Fruit fly (Drosophila melanogaster) whole organism: ENCODE measurements around the gene CG34117.

Experiments used
- CG8478 ChIP-seq: fragments of >200 bp; optimal IDR thresholded peaks from 2 replicates; lab custom pipeline; 2018; ENCODE audit warnings: inconsistent platforms
- Dll ChIP-seq: fragments of >200 bp; optimal IDR thresholded peaks from 2 replicates; lab custom pipeline; 2017
- EcR ChIP-seq, 2 experiments: fragments of >200 bp; optimal IDR thresholded peaks; 2 replicates each; lab custom pipeline; 2017; ENCODE audit warnings: missing biosample characterization in 2 of 2, missing genetic modification characterization in 2 of 2, missing genetic modification reagents in 2 of 2
- pan ChIP-seq: fragments of >200 bp; optimal IDR thresholded peaks from 2 replicates; lab custom pipeline; 2017
- psq ChIP-seq: fragments of >200 bp; optimal IDR thresholded peaks from 2 replicates; lab custom pipeline; 2017
- usp ChIP-seq: fragments of >200 bp; optimal IDR thresholded peaks from 2 replicates; lab custom pipeline; 2017; ENCODE audit warnings: missing biosample characterization, missing genetic modification characterization, mixed read lengths

CG34117 gene

dm6 chr3R:9392421-9392820, 7.4 kb downstream of the CG34117 start:
- TF ChIP-seq usp (GFP tag; lab: Kevin White, UChicago) (no peak), CG8478 (no peak), pan (lab: Kevin White, UChicago) (no peak), Dll (lab: Kevin White, UChicago) (no peak), psq (no peak), EcR (GFP tag; optimal IDR thresholded peaks at IDR 0.05; lab: Kevin White, UChicago) (no peak)

dm6 chr3R:9390201-9390600, 9.7 kb downstream of the CG34117 start:
- TF ChIP-seq CG8478 (no peak), pan (lab: Kevin White, UChicago) (no peak), usp (GFP tag; lab: Kevin White, UChicago) (no peak), psq (no peak), Dll (lab: Kevin White, UChicago) (no peak), EcR (GFP tag; optimal IDR thresholded peaks at IDR 0.05; lab: Kevin White, UChicago) (no peak)

dm6 chr3R:9388972-9389371, 10.9 kb downstream of the CG34117 start:
- TF ChIP-seq EcR (GFP tag; optimal IDR thresholded peaks at IDR 0.05; lab: Kevin White, UChicago) (no peak), Dll (lab: Kevin White, UChicago) (no peak), psq (no peak), usp (GFP tag; lab: Kevin White, UChicago) (no peak), CG8478 (no peak), pan (lab: Kevin White, UChicago) (no peak)

- no peak for TF ChIP-seq EcR (GFP tag; optimal IDR thresholded peaks at IDR 0.05; lab: Kevin White, UChicago)
- no peak for TF ChIP-seq pan (lab: Kevin White, UChicago)
- TF ChIP-seq psq, result no peak
- no peak for TF ChIP-seq CG8478
- no peak for TF ChIP-seq Dll (lab: Kevin White, UChicago)
- TF ChIP-seq usp (GFP tag; lab: Kevin White, UChicago), result no peak
Observed at dm6 chr3R:9388321-9388720, 11.5 kb downstream of the CG34117 start.

dm6 chr3R:9387634-9388033, 12.2 kb downstream of the CG34117 start:
- no peak for TF ChIP-seq usp (GFP tag; lab: Kevin White, UChicago)

- TF ChIP-seq psq (no peak), CG8478 (no peak), EcR (GFP tag; optimal IDR thresholded peaks at IDR 0.05; lab: Kevin White, UChicago) (no peak), pan (lab: Kevin White, UChicago) (no peak), Dll (lab: Kevin White, UChicago) (no peak), usp (GFP tag; lab: Kevin White, UChicago) (no peak)
Observed at dm6 chr3R:9385987-9386386, 13.9 kb downstream of the CG34117 start.

- TF ChIP-seq psq, result no peak
- TF ChIP-seq pan (lab: Kevin White, UChicago), result no peak
- TF ChIP-seq EcR (GFP tag; optimal IDR thresholded peaks at IDR 0.05; lab: Kevin White, UChicago), result no peak
- TF ChIP-seq CG8478, result no peak
- no peak for TF ChIP-seq usp (GFP tag; lab: Kevin White, UChicago)
- no peak for TF ChIP-seq Dll (lab: Kevin White, UChicago)
Observed at dm6 chr3R:9380970-9381369, 18.9 kb downstream of the CG34117 start.

dm6 chr3R:9378644-9379411, 21.0 kb downstream of the CG34117 start:
- TF ChIP-seq EcR (GFP tag; optimal IDR thresholded peaks at IDR 0.05; lab: Kevin White, UChicago) (no peak), Dll (lab: Kevin White, UChicago) (peak; percentile 61), pan (lab: Kevin White, UChicago) (peak; percentile 64), CG8478 (no peak), usp (GFP tag; lab: Kevin White, UChicago) (no peak)

- TF ChIP-seq EcR (GFP tag; optimal IDR thresholded peaks at IDR 0.05; lab: Kevin White, UChicago) (peak in 1 of 2 experiments; percentile 3), pan (lab: Kevin White, UChicago) (no peak), CG8478 (no peak), Dll (lab: Kevin White, UChicago) (no peak), usp (GFP tag; lab: Kevin White, UChicago) (no peak), psq (no peak)
Observed at dm6 chr3R:9376789-9377188, 23.1 kb downstream of the CG34117 start.

dm6 chr3R:9370413-9370812, 29.4 kb downstream of the CG34117 start:
- TF ChIP-seq EcR (GFP tag; optimal IDR thresholded peaks at IDR 0.05; lab: Kevin White, UChicago) (no peak), pan (lab: Kevin White, UChicago) (no peak)

dm6 chr3R:9365893-9366500, 33.9 kb downstream of the CG34117 start:
- TF ChIP-seq psq (no peak), usp (GFP tag; lab: Kevin White, UChicago) (no peak), pan (lab: Kevin White, UChicago) (no peak), Dll (lab: Kevin White, UChicago) (no peak), CG8478 (no peak), EcR (GFP tag; optimal IDR thresholded peaks at IDR 0.05; lab: Kevin White, UChicago) (no peak)

dm6 chr3R:9365121-9365520, 34.7 kb downstream of the CG34117 start, which contains the start of gene Srr:
Srr (plus strand) TSS chr3R:9365398.
- no peak for TF ChIP-seq Dll (lab: Kevin White, UChicago)
- no peak for TF ChIP-seq CG8478
- no peak for TF ChIP-seq EcR (GFP tag; optimal IDR thresholded peaks at IDR 0.05; lab: Kevin White, UChicago)
- no peak for TF ChIP-seq psq
- no peak for TF ChIP-seq pan (lab: Kevin White, UChicago)
